Worm (Caenorhabditis elegans): ENCODE results near the gene K07F5.8.

Gene K07F5.8

DNA sequence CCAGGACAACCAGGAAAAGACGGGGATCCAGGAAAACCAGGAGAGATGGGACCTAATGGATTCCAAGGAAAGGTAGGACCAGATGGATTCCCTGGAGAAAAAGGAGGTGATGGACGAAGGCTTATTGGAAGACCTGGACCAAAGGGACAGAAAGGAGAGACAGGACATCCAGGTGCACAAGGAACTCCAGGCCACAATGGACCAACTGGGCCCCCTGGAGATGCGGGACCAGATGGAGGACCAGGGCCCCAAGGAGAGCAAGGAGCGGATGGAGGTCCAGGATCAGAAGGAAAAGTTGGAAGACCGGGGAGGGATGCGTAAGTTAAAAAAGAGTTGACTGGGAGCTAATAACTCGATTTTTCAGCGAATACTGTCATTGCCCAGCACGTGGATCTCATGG is 26.9 kb downstream of the K07F5.8 start:
- TF ChIP-seq B0310.2 (tag; optimal IDR thresholded peaks at IDR 0.05): no peak
- TF ChIP-seq flt-1 (GFP tag; IDR thresholded peaks at IDR 0.05): no peak
- TF ChIP-seq ets-7 (tag; optimal IDR thresholded peaks at IDR 0.05): no peak
- TF ChIP-seq ama-1 (optimal IDR thresholded peaks at IDR 0.05): no peak
- TF ChIP-seq scrt-1 (GFP tag; IDR thresholded peaks at IDR 0.05): no peak
- TF ChIP-seq hmg-4 (GFP tag; optimal IDR thresholded peaks at IDR 0.05): no peak

DNA sequence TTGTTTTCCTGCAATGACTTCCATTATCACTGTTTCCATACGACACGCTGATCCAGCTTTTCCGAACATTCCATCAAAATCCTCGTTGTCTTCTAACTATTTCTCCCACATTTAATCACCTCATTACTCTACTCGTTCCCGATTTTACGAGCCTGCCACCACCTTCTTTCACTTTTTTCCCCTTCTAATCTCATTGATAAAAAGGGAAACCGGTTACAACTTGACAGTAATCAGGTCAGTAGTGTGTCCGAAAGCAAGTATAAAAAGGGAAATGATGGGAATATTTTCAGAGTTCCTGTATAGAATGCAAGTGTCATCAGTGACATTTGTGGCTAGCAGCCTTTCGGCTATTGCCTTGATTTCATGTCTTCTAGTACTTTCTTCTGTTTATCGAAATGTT is 27.9 kb downstream of the K07F5.8 start, which contains the start of gene col-123:
col-123 (plus strand) TSS at position 301 of the 400 bp plus-strand sequence.
- no peak for TF ChIP-seq hmg-4 (GFP tag; optimal IDR thresholded peaks at IDR 0.05)
- TF ChIP-seq hmbx-1 (tag; optimal IDR thresholded peaks at IDR 0.05): no peak
- no peak for TF ChIP-seq flt-1 (GFP tag; IDR thresholded peaks at IDR 0.05)
- no peak for TF ChIP-seq ama-1 (optimal IDR thresholded peaks at IDR 0.05)
- TF ChIP-seq pes-1 (GFP tag; IDR thresholded peaks at IDR 0.05): no peak
- no peak for TF ChIP-seq ets-7 (tag; optimal IDR thresholded peaks at IDR 0.05)
- TF ChIP-seq ceh-36 (tag; optimal IDR thresholded peaks at IDR 0.05): no peak

DNA sequence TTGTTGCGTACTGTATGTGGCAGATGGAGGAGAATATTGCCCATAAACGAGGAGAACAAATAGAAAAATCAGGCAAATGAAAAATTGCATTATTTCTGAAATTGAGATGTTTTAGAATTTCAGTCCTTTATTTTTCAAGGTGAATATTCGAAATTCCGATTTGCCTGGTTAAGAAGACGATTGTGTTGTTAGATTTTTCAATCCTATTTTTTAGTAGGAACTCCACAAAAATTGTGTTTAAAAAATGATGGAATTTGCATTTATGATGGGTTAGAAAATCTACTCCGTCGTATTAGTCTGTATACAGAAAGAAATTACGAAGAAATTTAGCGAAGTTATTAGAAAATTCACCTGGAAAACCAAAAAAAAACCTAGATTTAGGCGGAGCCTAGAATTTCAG is 34.1 kb downstream of the K07F5.8 start, which contains the start of gene egl-20:
egl-20 (minus strand) TSS at position 101 of the 400 bp plus-strand sequence.
- no peak for TF ChIP-seq flt-1 (GFP tag; IDR thresholded peaks at IDR 0.05)
- TF ChIP-seq ama-1 (optimal IDR thresholded peaks at IDR 0.05): no peak
- TF ChIP-seq pes-1 (GFP tag; IDR thresholded peaks at IDR 0.05): no peak
- no peak for TF ChIP-seq tra-4 (tag; optimal IDR thresholded peaks at IDR 0.05)
- TF ChIP-seq ets-7 (tag; optimal IDR thresholded peaks at IDR 0.05): no peak
- TF ChIP-seq ceh-13 (GFP tag; optimal IDR thresholded peaks at IDR 0.05): no peak
- TF ChIP-seq sea-1 (GFP tag; conservative IDR thresholded peaks at IDR 0.05): no peak
- no peak for TF ChIP-seq aly-1 (tag; optimal IDR thresholded peaks at IDR 0.05)
- no peak for TF ChIP-seq hmg-4 (GFP tag; optimal IDR thresholded peaks at IDR 0.05)
- no peak for TF ChIP-seq hmbx-1 (tag; optimal IDR thresholded peaks at IDR 0.05)
- no peak for TF ChIP-seq hnd-1 (tag; optimal IDR thresholded peaks at IDR 0.05)
- no peak for TF ChIP-seq F13C5.2 (tag; optimal IDR thresholded peaks at IDR 0.05)
- no peak for TF ChIP-seq scrt-1 (GFP tag; IDR thresholded peaks at IDR 0.05)
- no peak for TF ChIP-seq tbx-11 (GFP tag; IDR thresholded peaks at IDR 0.05)
- TF ChIP-seq B0310.2 (tag; optimal IDR thresholded peaks at IDR 0.05): no peak
- TF ChIP-seq tbx-37 (GFP tag; conservative IDR thresholded peaks at IDR 0.05): no peak
- no peak for TF ChIP-seq ceh-36 (tag; optimal IDR thresholded peaks at IDR 0.05)

DNA sequence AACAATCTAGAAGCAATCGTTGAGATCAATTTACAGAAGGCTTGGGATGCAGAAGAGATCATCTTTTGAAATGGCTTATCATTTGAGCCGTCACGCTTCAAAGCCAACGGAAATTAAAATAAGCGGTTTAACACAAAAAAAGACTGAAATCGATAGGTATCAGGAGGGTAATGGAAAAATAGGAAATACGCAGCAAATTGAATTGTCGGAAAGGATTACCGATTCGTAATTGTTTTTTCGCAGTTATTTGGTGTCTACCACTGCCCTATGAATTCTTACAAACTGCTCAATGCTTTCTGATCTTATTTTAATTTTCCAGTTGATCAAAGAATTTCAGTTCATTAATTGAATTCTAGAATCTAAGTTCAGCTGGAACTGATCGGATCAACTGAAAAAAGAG is 38.0 kb downstream of the K07F5.8 start:
- no peak for TF ChIP-seq F13C5.2 (tag; optimal IDR thresholded peaks at IDR 0.05)
- no peak for TF ChIP-seq pes-1 (GFP tag; IDR thresholded peaks at IDR 0.05)
- TF ChIP-seq B0310.2 (tag; optimal IDR thresholded peaks at IDR 0.05): no peak
- TF ChIP-seq tbx-11 (GFP tag; IDR thresholded peaks at IDR 0.05): no peak
- no peak for TF ChIP-seq sea-1 (GFP tag; conservative IDR thresholded peaks at IDR 0.05)

DNA sequence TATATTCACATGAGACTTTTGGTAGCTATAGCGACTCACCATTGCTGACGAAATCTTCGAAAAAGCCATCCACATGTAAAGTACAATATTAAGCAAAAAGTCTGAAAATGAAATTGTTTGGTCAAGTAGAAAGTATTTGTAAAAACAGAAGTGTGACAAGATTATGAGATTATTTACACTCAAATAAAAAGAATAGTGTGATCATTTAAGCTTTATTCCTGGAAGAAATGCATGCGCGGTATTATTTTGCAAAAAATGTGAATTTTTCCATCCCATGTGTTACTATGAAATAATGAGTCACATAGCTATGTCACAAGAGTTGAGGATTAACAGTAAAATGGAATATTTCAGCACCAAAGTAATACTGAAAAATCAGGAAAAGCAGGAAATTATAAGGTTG is 38.9 kb downstream of the K07F5.8 start, which contains the start of gene dct-15:
dct-15 (minus strand) TSS at position 101 of the 400 bp plus-strand sequence.
- TF ChIP-seq B0310.2 (tag; optimal IDR thresholded peaks at IDR 0.05): no peak
- TF ChIP-seq scrt-1 (GFP tag; IDR thresholded peaks at IDR 0.05): no peak
- no peak for TF ChIP-seq tbx-11 (GFP tag; IDR thresholded peaks at IDR 0.05)
- TF ChIP-seq pes-1 (GFP tag; IDR thresholded peaks at IDR 0.05): no peak
- no peak for TF ChIP-seq hmg-4 (GFP tag; optimal IDR thresholded peaks at IDR 0.05)
- TF ChIP-seq ets-7 (tag; optimal IDR thresholded peaks at IDR 0.05): no peak
- no peak for TF ChIP-seq tra-4 (tag; optimal IDR thresholded peaks at IDR 0.05)

DNA sequence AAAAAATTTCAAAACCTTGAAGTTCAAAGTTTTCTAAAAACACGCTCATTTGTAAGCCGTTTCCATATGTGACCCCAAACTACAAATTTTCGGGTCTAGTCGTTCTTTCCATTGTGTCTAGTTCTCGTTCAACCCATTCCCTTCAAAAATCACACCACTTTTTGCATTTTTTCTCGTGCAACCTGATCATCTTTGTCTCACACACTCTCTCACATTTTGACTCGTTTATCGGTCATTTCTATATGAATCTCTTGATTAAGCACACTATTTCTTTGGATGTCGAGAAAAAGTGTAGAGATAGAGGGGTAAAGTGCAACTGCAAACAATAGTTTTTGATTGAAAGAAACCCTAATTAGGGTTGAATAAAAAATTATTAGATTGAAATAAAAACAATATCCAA is 46.0 kb downstream of the K07F5.8 start:
- TF ChIP-seq F13C5.2 (tag; optimal IDR thresholded peaks at IDR 0.05): no peak
- no peak for TF ChIP-seq hmbx-1 (tag; optimal IDR thresholded peaks at IDR 0.05)
- TF ChIP-seq tra-4 (tag; optimal IDR thresholded peaks at IDR 0.05): no peak

DNA sequence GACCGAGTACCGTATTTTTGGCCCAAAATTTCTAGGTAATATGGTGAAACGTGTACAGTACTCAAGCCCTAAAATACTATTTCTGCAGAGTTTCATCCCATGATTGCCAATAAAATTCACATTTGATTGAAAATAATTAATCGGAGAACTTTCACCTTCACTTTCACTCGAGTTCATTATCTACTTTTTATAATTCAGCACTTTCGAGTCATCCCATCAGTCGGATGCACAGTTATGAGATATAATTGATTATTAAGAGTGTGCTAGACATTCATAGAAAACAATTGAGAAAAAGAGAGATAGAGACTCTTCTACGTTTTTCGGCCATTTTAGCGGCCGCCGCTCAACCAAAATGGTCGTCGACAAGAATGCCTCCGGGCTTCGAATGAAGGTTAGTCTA is 46.8 kb downstream of the K07F5.8 start, which contains the start of gene fat-3:
fat-3 (plus strand) TSS at position 313 of the 400 bp plus-strand sequence.
- TF ChIP-seq scrt-1 (GFP tag; IDR thresholded peaks at IDR 0.05) (no peak), ets-7 (tag; optimal IDR thresholded peaks at IDR 0.05) (no peak), B0310.2 (tag; optimal IDR thresholded peaks at IDR 0.05) (no peak), aly-1 (tag; optimal IDR thresholded peaks at IDR 0.05) (no peak), ama-1 (optimal IDR thresholded peaks at IDR 0.05) (no peak), hmbx-1 (tag; optimal IDR thresholded peaks at IDR 0.05) (no peak), tra-4 (tag; optimal IDR thresholded peaks at IDR 0.05) (no peak), pes-1 (GFP tag; IDR thresholded peaks at IDR 0.05) (no peak), ceh-13 (GFP tag; optimal IDR thresholded peaks at IDR 0.05) (no peak), tbx-11 (GFP tag; IDR thresholded peaks at IDR 0.05) (no peak), F13C5.2 (tag; optimal IDR thresholded peaks at IDR 0.05) (no peak), tbx-37 (GFP tag; conservative IDR thresholded peaks at IDR 0.05) (no peak), hnd-1 (tag; optimal IDR thresholded peaks at IDR 0.05) (no peak), ceh-36 (tag; optimal IDR thresholded peaks at IDR 0.05) (no peak), flt-1 (GFP tag; IDR thresholded peaks at IDR 0.05) (no peak)

DNA sequence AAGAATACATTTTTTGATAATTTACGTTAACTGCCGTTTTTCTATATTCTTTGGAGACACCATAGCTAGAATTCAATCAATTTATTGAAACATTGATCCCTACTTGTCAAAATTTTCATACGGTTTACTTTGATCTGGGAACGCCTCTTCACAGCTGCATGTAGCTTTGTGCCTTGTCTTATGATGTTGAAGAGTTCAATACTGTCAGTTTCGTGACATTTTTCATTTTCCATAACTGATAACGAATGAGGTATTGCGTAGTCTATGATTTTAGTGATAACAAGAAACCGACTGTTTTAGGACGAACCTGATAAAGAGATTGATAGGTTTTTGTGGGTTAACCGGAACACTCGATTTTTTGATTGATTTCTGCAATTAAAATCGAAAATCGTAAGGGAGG is 48.1 kb downstream of the K07F5.8 start:
- TF ChIP-seq F13C5.2 (tag; optimal IDR thresholded peaks at IDR 0.05) (no peak), hmbx-1 (tag; optimal IDR thresholded peaks at IDR 0.05) (no peak), aly-1 (tag; optimal IDR thresholded peaks at IDR 0.05) (no peak), hnd-1 (tag; optimal IDR thresholded peaks at IDR 0.05) (no peak), hmg-4 (GFP tag; optimal IDR thresholded peaks at IDR 0.05) (no peak), B0310.2 (tag; optimal IDR thresholded peaks at IDR 0.05) (no peak), ama-1 (optimal IDR thresholded peaks at IDR 0.05) (no peak), sea-1 (GFP tag; conservative IDR thresholded peaks at IDR 0.05) (no peak), pes-1 (GFP tag; IDR thresholded peaks at IDR 0.05) (no peak), tra-4 (tag; optimal IDR thresholded peaks at IDR 0.05) (no peak), ceh-13 (GFP tag; optimal IDR thresholded peaks at IDR 0.05) (no peak), scrt-1 (GFP tag; IDR thresholded peaks at IDR 0.05) (no peak), tbx-37 (GFP tag; conservative IDR thresholded peaks at IDR 0.05) (no peak), ceh-36 (tag; optimal IDR thresholded peaks at IDR 0.05) (no peak), ets-7 (tag; optimal IDR thresholded peaks at IDR 0.05) (no peak), flt-1 (GFP tag; IDR thresholded peaks at IDR 0.05) (no peak), tbx-11 (GFP tag; IDR thresholded peaks at IDR 0.05) (no peak)

Data from whole organism, early embryonic.